In the genomic region with DNA sequence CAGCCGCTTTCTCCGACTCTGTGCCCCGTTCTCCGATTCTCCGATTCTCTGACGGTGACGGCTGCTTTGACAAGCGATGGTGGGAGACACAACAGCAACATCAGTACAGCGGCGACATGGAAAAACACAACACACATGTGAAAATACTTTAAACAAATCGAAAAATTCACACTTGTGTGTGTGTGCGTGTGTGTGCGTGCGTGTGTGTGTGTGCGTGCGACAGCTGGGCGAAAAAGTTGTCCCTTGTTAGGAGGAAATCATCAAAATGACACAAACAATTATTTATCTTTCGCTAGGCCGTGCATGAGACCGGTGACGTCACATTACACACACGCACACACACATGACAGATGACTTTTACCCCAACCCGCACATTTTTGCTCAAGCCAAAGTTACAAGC, we compare ENCODE assay signal across 2 fruit fly cellular contexts.
TF ChIP-seq lines count a peak whose summit lies in the region.

No protein-coding gene starts in this region.

- no peak for TF ChIP-seq CTCF in whole organism, embryonic (GFP tag; optimal IDR thresholded peaks at IDR 0.05; lab: Kevin White, UChicago)

TF ChIP-seq in whole organism, embryonic, 481 proteins besides CTCF, POLR2A, EP300 and RAD21:
- TF ChIP-seq Hr39 (optimal IDR thresholded peaks at IDR 0.05; lab: Kevin White, UChicago) (peak; percentile 94), CG7839 (tag; optimal IDR thresholded peaks at IDR 0.05; lab: Kevin White, UChicago) (no peak)
TF ChIP-seq in whole organism, embryonic: peak in this region for 1.

TF ChIP-seq in whole organism, wandering third instar larva, 38 proteins besides CTCF, POLR2A, EP300 and RAD21:
- TF ChIP-seq br (GFP tag; optimal IDR thresholded peaks at IDR 0.05; lab: Kevin White, UChicago) (no peak), Jra (GFP tag; optimal IDR thresholded peaks at IDR 0.05; lab: Kevin White, UChicago) (no peak), brk (GFP tag; optimal IDR thresholded peaks at IDR 0.05; lab: Kevin White, UChicago) (no peak), pan (optimal IDR thresholded peaks at IDR 0.05; lab: Kevin White, UChicago) (peak; percentile 8), Abd-B (GFP tag; optimal IDR thresholded peaks at IDR 0.05; lab: Kevin White, UChicago) (no peak), Mio (GFP tag; optimal IDR thresholded peaks at IDR 0.05; lab: Kevin White, UChicago) (no peak), fru (GFP tag; optimal IDR thresholded peaks at IDR 0.05; lab: Kevin White, UChicago) (no peak)
